Worm (Caenorhabditis elegans) whole organism, late embryonic: ENCODE results near the gene F35D2.2.

Experiments
- C08G9.2 ChIP-seq: sonication (generic microtip); optimal IDR thresholded peaks from 2 replicates; lab custom pipeline; 2016; ENCODE audit warnings: mild to moderate bottlenecking, missing genetic modification characterization, moderate library complexity, missing compliant biosample characterization
- F13H6.1 ChIP-seq: sonication (generic microtip); optimal IDR thresholded peaks from 2 replicates; lab custom pipeline; 2016; ENCODE audit warnings: missing genetic modification characterization, missing compliant biosample characterization
- Y22D7AL.16 ChIP-seq: sonication (generic microtip); optimal IDR thresholded peaks from 2 replicates; lab custom pipeline; 2016; ENCODE audit warnings: missing genetic modification characterization, missing compliant biosample characterization
- ama-1 ChIP-seq: fragments of 150-350 bp; optimal IDR thresholded peaks from 2 replicates; lab custom pipeline; 2014
- ceh-18 ChIP-seq: sonication (generic microtip); optimal IDR thresholded peaks from 2 replicates; lab custom pipeline; 2016; ENCODE audit warnings: missing genetic modification characterization, missing compliant biosample characterization
- ceh-19 ChIP-seq: fragments of 200-800 bp; sonication (Bioruptor generic); optimal IDR thresholded peaks from 2 replicates; lab custom pipeline; 2018; ENCODE audit warnings: mild to moderate bottlenecking, missing genetic modification characterization, missing compliant biosample characterization
- ceh-30 ChIP-seq: fragments of 150-350 bp; optimal IDR thresholded peaks from 2 replicates; lab custom pipeline; 2014; ENCODE audit warnings: missing biosample characterization, missing genetic modification characterization
- ceh-31 ChIP-seq: sonication (generic microtip); optimal IDR thresholded peaks from 2 replicates; lab custom pipeline; 2016; ENCODE audit warnings: missing genetic modification characterization, missing compliant biosample characterization
- ceh-6 ChIP-seq: fragments of 200-800 bp; sonication (Bioruptor generic); optimal IDR thresholded peaks from 2 replicates; lab custom pipeline; 2018; ENCODE audit warnings: mild to moderate bottlenecking, missing genetic modification characterization, missing compliant biosample characterization
- che-1 ChIP-seq: sonication (generic microtip); optimal IDR thresholded peaks from 2 replicates; lab custom pipeline; 2016; ENCODE audit warnings: mild to moderate bottlenecking, missing genetic modification characterization, missing compliant biosample characterization
- eyg-1 ChIP-seq: sonication (generic microtip); optimal IDR thresholded peaks from 2 replicates; lab custom pipeline; 2016; ENCODE audit warnings: missing genotype, missing genetic modification characterization, missing compliant biosample characterization
- hlh-13 ChIP-seq: fragments of 200-800 bp; sonication (Bioruptor generic); optimal IDR thresholded peaks from 2 replicates; lab custom pipeline; 2018; ENCODE audit warnings: mild to moderate bottlenecking, missing genetic modification characterization, missing compliant biosample characterization
- hlh-8 ChIP-seq: sonication (generic microtip); optimal IDR thresholded peaks from 2 replicates; lab custom pipeline; 2016; ENCODE audit warnings: missing genotype, missing genetic modification characterization, missing compliant biosample characterization
- lim-6 ChIP-seq: sonication (generic microtip); optimal IDR thresholded peaks from 2 replicates; lab custom pipeline; 2016; ENCODE audit warnings: missing genetic modification characterization, missing compliant biosample characterization
- nfya-1 ChIP-seq: sonication (generic microtip); optimal IDR thresholded peaks from 2 replicates; lab custom pipeline; 2017; ENCODE audit warnings: missing genetic modification characterization, mild to moderate bottlenecking, missing compliant biosample characterization, antibody characterized with exemption, moderate library complexity
- nhr-232 ChIP-seq: sonication (generic microtip); optimal IDR thresholded peaks from 2 replicates; lab custom pipeline; 2016; ENCODE audit warnings: missing genetic modification characterization, missing compliant biosample characterization
- odd-2 ChIP-seq: sonication (generic microtip); optimal IDR thresholded peaks from 2 replicates; lab custom pipeline; 2017; ENCODE audit warnings: antibody characterized with exemption, mild to moderate bottlenecking, missing genetic modification characterization, missing compliant biosample characterization
- pat-9 ChIP-seq: fragments of 200-800 bp; sonication (Bioruptor generic); optimal IDR thresholded peaks from 2 replicates; lab custom pipeline; 2018; ENCODE audit warnings: mild to moderate bottlenecking, missing genetic modification characterization, moderate library complexity, missing compliant biosample characterization
- pax-1 ChIP-seq: fragments of 150-350 bp; optimal IDR thresholded peaks from 2 replicates; lab custom pipeline; 2014; ENCODE audit warnings: missing biosample characterization, missing genetic modification characterization
- pha-2 ChIP-seq: sonication (generic microtip); optimal IDR thresholded peaks from 2 replicates; lab custom pipeline; 2017; ENCODE audit warnings: mild to moderate bottlenecking, missing genetic modification characterization, missing compliant biosample characterization
- pqm-1 ChIP-seq: sonication (generic microtip); optimal IDR thresholded peaks from 2 replicates; lab custom pipeline; 2016; ENCODE audit warnings: missing genetic modification characterization, missing compliant biosample characterization
- ref-2 ChIP-seq: sonication (generic microtip); optimal IDR thresholded peaks from 2 replicates; lab custom pipeline; 2016; ENCODE audit warnings: missing genetic modification characterization, missing compliant biosample characterization
- rnt-1 ChIP-seq: sonication (generic microtip); optimal IDR thresholded peaks from 2 replicates; lab custom pipeline; 2016; ENCODE audit warnings: missing genetic modification characterization, missing compliant biosample characterization
- sox-2 ChIP-seq: fragments of 200-800 bp; sonication (Bioruptor generic); IDR thresholded peaks from 2 replicates; pipeline ENCODE4 v1.3.6; 2022; ENCODE audit warnings: missing genetic modification reagents, missing genetic modification characterization, missing compliant biosample characterization
- syd-9 ChIP-seq: sonication (generic microtip); optimal IDR thresholded peaks from 2 replicates; lab custom pipeline; 2016; ENCODE audit warnings: mild to moderate bottlenecking, missing genetic modification characterization, moderate library complexity, missing compliant biosample characterization
- tbx-2 ChIP-seq: sonication (generic microtip); optimal IDR thresholded peaks from 2 replicates; lab custom pipeline; 2016; ENCODE audit warnings: missing genetic modification characterization, missing compliant biosample characterization
- ttx-3 ChIP-seq: sonication (generic microtip); optimal IDR thresholded peaks from 2 replicates; lab custom pipeline; 2016; ENCODE audit warnings: missing genetic modification reagents, missing genetic modification characterization, missing compliant biosample characterization
- unc-42 ChIP-seq: sonication (generic microtip); optimal IDR thresholded peaks from 2 replicates; lab custom pipeline; 2016; ENCODE audit warnings: missing genotype, missing genetic modification characterization, missing compliant biosample characterization
- unc-86 ChIP-seq: sonication (generic microtip); optimal IDR thresholded peaks from 2 replicates; lab custom pipeline; 2016; ENCODE audit warnings: missing genetic modification characterization, missing compliant biosample characterization
- ztf-16 ChIP-seq: sonication (generic microtip); optimal IDR thresholded peaks from 2 replicates; lab custom pipeline; 2017; ENCODE audit warnings: missing genetic modification characterization, missing compliant biosample characterization

Gene F35D2.2

DNA sequence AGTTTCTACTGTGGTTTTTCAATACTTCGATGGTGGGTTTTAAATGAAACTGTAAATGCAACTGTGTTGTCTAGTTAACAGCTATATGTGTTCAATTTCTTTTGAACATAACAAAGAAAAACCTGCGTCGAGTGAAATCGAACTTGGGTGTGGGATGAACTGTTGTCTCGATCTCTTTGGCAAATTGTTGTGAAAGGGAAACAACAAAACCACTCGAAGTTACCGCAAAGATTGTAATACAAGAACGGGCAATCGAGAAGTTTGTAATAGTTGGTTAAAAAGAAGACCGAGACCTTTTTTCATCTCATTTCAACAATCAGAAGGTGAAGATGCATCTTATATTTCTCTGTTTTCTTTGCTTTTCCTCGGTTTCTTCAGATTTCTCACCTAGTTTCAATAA is 33.7 kb downstream of the F35D2.2 start, which contains the start of gene lips-17:
lips-17 (plus strand) TSS at position 301 of the 400 bp plus-strand sequence.
- TF ChIP-seq sox-2: no peak

DNA sequence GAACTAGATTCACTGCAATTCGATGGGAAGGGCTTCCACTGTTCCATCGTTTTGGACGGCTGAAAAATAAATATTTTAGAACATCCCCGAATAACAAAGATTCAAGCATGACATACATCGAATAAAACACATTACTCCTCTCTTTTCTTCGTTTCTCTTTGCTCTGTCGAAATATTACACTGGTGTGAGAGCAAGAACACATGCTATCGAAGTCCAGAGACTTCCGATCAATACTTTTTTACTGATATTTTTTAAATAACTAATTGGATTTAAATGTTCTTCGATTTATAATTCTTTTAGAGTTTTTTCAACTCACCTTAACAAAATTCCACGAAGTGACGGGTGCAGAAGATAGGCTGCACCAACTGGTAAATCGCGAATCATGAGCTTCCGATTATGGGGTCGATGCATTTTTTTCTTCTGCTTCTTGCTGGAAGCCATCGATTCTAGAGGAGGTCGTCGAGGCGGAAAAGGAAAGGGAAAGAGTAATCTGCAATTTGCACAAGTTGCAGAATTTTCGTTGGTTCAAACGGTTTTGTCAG is 39.1 kb downstream of the F35D2.2 start, which contains the start of the genes oig-4 and R07G3.7:
oig-4 (plus strand) TSS at position 301 of the 542 bp plus-strand sequence.
R07G3.7 (minus strand) TSS at position 492 of the 542 bp plus-strand sequence.
- no peak for TF ChIP-seq ztf-16 (tag; lab: Kevin White, UChicago)
- no peak for TF ChIP-seq che-1
- no peak for TF ChIP-seq odd-2 (tag; lab: Kevin White, UChicago)
- TF ChIP-seq ama-1 (lab: Kevin White, UChicago): no peak
- no peak for TF ChIP-seq unc-42 (tag; lab: Kevin White, UChicago)
- no peak for TF ChIP-seq hlh-8
- no peak for TF ChIP-seq ceh-6

DNA sequence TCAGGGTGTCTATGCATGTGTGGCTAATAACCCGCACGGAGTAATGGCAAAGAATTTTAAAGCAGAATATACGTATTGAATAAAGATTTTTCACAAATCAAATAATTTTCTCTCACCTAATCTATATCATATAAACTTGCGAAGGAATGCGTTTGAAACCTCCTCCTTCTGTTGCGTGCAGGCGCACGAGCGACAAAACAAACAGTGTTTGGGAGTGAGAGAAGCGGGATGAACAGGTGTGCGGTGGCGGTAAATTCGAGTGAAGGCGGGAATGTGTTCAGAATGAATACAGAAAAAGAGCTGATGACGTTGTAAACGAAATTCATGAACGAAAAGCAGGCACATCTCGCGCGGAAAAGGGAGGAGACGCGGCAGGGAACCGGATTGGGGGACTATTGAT is 40.1 kb downstream of the F35D2.2 start:
- TF ChIP-seq ceh-18 (tag; lab: Kevin White, UChicago) (peak; percentile 2), pha-2 (tag; lab: Kevin White, UChicago) (no peak), pat-9 (tag; lab: Kevin White, UChicago) (no peak)

DNA sequence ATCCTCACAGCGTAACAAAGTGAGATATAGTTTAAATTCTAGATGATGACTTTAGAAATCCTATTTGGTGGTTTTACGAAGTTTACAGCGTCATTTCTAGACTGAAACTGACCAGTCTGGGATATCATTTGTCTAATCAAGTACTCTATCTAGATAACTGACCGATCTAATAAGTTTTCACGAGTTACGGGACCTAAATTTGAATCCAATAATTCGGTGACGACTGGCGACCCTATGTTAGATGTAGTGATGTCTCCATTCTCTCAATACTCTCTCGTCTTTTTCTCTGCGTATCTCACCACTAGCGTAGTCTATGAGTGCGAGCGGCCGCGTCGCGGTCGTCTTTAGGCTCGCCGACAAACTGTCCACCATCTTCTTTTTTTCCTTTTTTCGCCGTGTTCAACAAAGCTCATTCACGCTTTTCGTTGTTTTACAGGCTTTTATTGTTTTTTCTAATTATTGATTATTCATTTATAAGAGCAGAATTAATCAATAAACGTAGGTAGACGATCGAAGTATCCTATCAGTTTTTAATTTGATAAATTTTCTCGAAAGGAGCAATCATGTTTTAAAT is 41.2 kb downstream of the F35D2.2 start:
- TF ChIP-seq pax-1 (no peak), tbx-2 (tag; lab: Kevin White, UChicago) (no peak), pha-2 (tag; lab: Kevin White, UChicago) (no peak), unc-86 (tag; lab: Kevin White, UChicago) (no peak), ref-2 (tag; lab: Kevin White, UChicago) (peak; percentile 30), eyg-1 (no peak), syd-9 (tag; lab: Kevin White, UChicago) (no peak), ceh-19 (GFP tag; lab: Kevin White, UChicago) (no peak), unc-42 (tag; lab: Kevin White, UChicago) (peak; percentile 56), ttx-3 (no peak), ceh-31 (tag; lab: Kevin White, UChicago) (peak; percentile 6), Y22D7AL.16 (tag; lab: Kevin White, UChicago) (no peak), F13H6.1 (tag; lab: Kevin White, UChicago) (no peak), rnt-1 (tag; lab: Kevin White, UChicago) (no peak), nfya-1 (tag; lab: Kevin White, UChicago) (peak; percentile 5)
- TF ChIP-seq, all 69 proteins: peak for 4

DNA sequence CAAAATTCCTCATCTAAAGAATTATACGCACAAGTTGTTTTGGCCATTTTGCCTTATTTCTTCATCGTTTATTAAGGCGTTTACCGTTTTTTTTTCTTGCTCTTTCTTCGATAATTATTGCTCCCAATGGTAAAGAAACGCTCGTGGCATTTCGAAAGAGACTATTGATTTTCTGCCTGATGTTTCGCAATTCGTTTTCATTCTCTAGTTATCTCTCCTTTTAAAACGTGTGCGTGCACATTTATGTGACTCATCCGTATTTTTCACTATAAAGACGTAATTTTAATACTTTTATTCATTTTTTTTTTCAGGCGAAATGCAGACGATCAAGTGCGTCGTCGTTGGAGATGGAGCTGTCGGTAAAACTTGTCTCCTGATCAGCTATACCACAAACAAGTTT is 41.9 kb downstream of the F35D2.2 start, which contains the start of gene cdc-42:
cdc-42 (plus strand) TSS at position 312 of the 400 bp plus-strand sequence.
- no peak for TF ChIP-seq ceh-19 (GFP tag; lab: Kevin White, UChicago)
- TF ChIP-seq pax-1: no peak

DNA sequence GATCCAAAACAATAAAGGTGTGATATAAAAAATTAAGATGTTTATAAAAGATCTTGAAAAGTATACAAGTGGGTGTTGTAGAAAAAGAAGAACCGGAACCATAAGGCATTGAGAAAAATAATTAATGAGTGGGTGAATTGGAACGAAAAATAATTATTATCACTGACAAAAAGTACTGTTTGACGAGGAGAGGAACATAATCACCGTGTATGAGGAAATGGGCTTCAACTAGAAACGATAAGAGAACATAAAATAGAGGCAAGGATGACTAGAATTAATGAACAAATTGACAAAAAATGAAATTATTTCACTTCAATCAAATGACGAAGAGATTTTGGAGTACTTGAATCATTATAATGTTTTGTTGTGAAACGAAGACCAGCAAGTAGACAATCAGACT is 44.0 kb downstream of the F35D2.2 start:
- no peak for TF ChIP-seq eyg-1
- no peak for TF ChIP-seq ceh-30 (tag; lab: Kevin White, UChicago)
- no peak for TF ChIP-seq pqm-1
- no peak for TF ChIP-seq ttx-3
- no peak for TF ChIP-seq pax-1
- TF ChIP-seq C08G9.2 (tag; lab: Kevin White, UChicago): no peak
- no peak for TF ChIP-seq lim-6 (tag; lab: Kevin White, UChicago)
- no peak for TF ChIP-seq hlh-13 (GFP tag; lab: Kevin White, UChicago)
- TF ChIP-seq nhr-232 (tag; lab: Kevin White, UChicago): no peak
